Worm (Caenorhabditis elegans) whole organism, L4/young adult: Measurements from ENCODE around the gene cyn-13.

Source experiments
- W03F9.2 ChIP-seq: fragments of 150-350 bp; optimal IDR thresholded peaks from 2 replicates; lab custom pipeline; 2014; ENCODE audit warnings: missing biosample characterization, missing genetic modification characterization
- him-1 ChIP-seq: sonication (generic microtip); optimal IDR thresholded peaks from 2 replicates; lab custom pipeline; 2016; ENCODE audit warnings: missing genotype, missing genetic modification reagents, missing genetic modification characterization, missing compliant biosample characterization

ce11 chrIV:17125967-17126366 lies 9.5 kb upstream of the cyn-13 start:
- TF ChIP-seq him-1 (tag; lab: Kevin White, UChicago) (no peak), W03F9.2 (tag; lab: Kevin White, UChicago) (no peak)
